Worm (Caenorhabditis elegans) whole organism, L4 larva: ENCODE data around the gene mgl-3.
A peak's percentile ranks its signal among the peaks of the same experiment; 100 is the strongest.

Experiments used
- aha-1 ChIP-seq: fragments of 150-350 bp; peaks from one replicate; lab custom pipeline; 2014; ENCODE audit warnings: missing biosample characterization, missing genetic modification characterization
- aly-2 ChIP-seq: sonication (generic microtip); optimal IDR thresholded peaks from 2 replicates; lab custom pipeline; 2018; ENCODE audit warnings: missing biosample characterization, missing genetic modification characterization
- daf-16 ChIP-seq, 3 experiments: sonication (generic microtip); optimal IDR thresholded peaks; 2 replicates each; lab custom pipeline; 2016 to 2017; ENCODE audit warnings: missing genetic modification characterization in 3 of 3, missing genetic modification reagents in 3 of 3, mild to moderate bottlenecking in 2 of 3, missing compliant biosample characterization in 2 of 3, missing biosample characterization in 1 of 3, moderate library complexity in 1 of 3
- hif-1 ChIP-seq, 2 experiments: sonication (generic microtip); optimal IDR thresholded peaks; 2 replicates each; lab custom pipeline; 2016 to 2017; ENCODE audit warnings: missing compliant biosample characterization in 2 of 2, missing genetic modification characterization in 2 of 2, missing genetic modification reagents in 2 of 2, missing genotype in 2 of 2, mild to moderate bottlenecking in 1 of 2
- hlh-30 ChIP-seq: sonication (generic microtip); optimal IDR thresholded peaks from 2 replicates; lab custom pipeline; 2017; ENCODE audit warnings: antibody characterized with exemption, mild to moderate bottlenecking, missing genetic modification characterization, missing compliant biosample characterization; ENCODE audit not compliant: insufficient read depth
- lir-3 ChIP-seq: sonication (generic microtip); optimal IDR thresholded peaks from 2 replicates; lab custom pipeline; 2016; ENCODE audit warnings: mild to moderate bottlenecking, missing genetic modification characterization, missing compliant biosample characterization
- lsy-2 ChIP-seq, 2 experiments: fragments of 150-350 bp in 1 of 2; sonication (generic microtip) in 1 of 2; optimal IDR thresholded peaks; 2 replicates each; lab custom pipeline; 2014 to 2017; ENCODE audit warnings: missing biosample characterization in 2 of 2, missing genetic modification characterization in 2 of 2
- nhr-28 ChIP-seq: fragments of 150-350 bp; optimal IDR thresholded peaks from 2 replicates; lab custom pipeline; 2014; ENCODE audit warnings: missing biosample characterization, missing genetic modification characterization
- nhr-6 ChIP-seq: fragments of 150-350 bp; optimal IDR thresholded peaks from 2 replicates; lab custom pipeline; 2014; ENCODE audit warnings: missing biosample characterization, missing genetic modification characterization
- nhr-76 ChIP-seq: fragments of 150-350 bp; optimal IDR thresholded peaks from 2 replicates; lab custom pipeline; 2014; ENCODE audit warnings: missing biosample characterization, missing genetic modification characterization
- pqm-1 ChIP-seq: sonication (generic microtip); optimal IDR thresholded peaks from 2 replicates; lab custom pipeline; 2017; ENCODE audit warnings: missing biosample characterization, missing genetic modification characterization
- snpc-1.2 ChIP-seq: fragments of 200-800 bp; sonication (Bioruptor generic); IDR thresholded peaks from 2 replicates; pipeline ENCODE4 v1.3.6; 2022; ENCODE audit warnings: missing genetic modification reagents, missing genetic modification characterization, missing compliant biosample characterization
- tag-97 ChIP-seq: fragments of 200-800 bp; sonication (Bioruptor generic); IDR thresholded peaks from 2 replicates; pipeline ENCODE4 v1.3.6; 2022; ENCODE audit warnings: missing genetic modification characterization, missing compliant biosample characterization
- ztf-11 ChIP-seq: fragments of 150-350 bp; optimal IDR thresholded peaks from 2 replicates; lab custom pipeline; 2014; ENCODE audit warnings: missing biosample characterization, missing genetic modification characterization

DNA sequence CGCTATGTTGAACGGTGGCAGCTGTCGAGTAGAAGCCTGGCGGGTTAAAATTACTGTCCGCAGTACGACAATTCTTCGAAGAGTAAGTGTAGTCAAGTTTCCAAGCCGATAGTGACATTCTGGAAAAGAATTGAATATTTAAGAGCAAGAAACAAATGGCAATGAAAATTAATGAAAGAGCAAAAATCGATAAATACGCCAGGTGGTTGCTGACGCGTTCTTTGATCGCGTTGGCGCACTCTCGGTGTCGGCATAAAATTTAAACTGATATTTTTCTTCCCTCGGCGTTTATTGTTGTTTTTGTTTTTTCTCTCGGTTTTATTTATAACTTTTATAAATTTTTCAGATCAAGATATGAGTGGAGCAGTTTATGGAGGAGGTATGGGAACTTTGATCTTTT, 44.1 kb upstream of the mgl-3 start, which contains the start of the genes perm-3 and swsn-6:
- TF ChIP-seq nhr-76 (tag; lab: Kevin White, UChicago): no peak
- TF ChIP-seq tag-97: no peak
- no peak for TF ChIP-seq aly-2
- no peak for TF ChIP-seq hif-1 (tag; optimal IDR thresholded peaks at IDR 0.05; lab: Kevin White, UChicago)
- TF ChIP-seq nhr-28 (tag; lab: Kevin White, UChicago): peak; percentile 28
- peak; percentile 67 for TF ChIP-seq hlh-30 (tag; lab: Kevin White, UChicago)
- no peak for TF ChIP-seq pqm-1
- peak; percentile 32 for TF ChIP-seq aha-1
- TF ChIP-seq nhr-6 (tag; lab: Kevin White, UChicago): peak; percentile 37
- peak; percentile 82 for TF ChIP-seq snpc-1.2 (GFP tag; lab: Robert Waterston, UW)
- TF ChIP-seq lsy-2 (tag; optimal IDR thresholded peaks at IDR 0.05; lab: Kevin White, UChicago): peak; percentile 24 to 89
- no peak for TF ChIP-seq ztf-11 (tag; lab: Kevin White, UChicago)
- TF ChIP-seq daf-16 (GFP tag; optimal IDR thresholded peaks at IDR 0.05; lab: Kevin White, UChicago): peak in 1 of 2 experiments; percentile 27
- TF ChIP-seq daf-16 (tag; optimal IDR thresholded peaks at IDR 0.05; lab: Kevin White, UChicago): peak; percentile 44
- TF ChIP-seq lir-3: no peak
